Worm (Caenorhabditis elegans): ENCODE measurements around the gene C23H5.15.

C23H5.15 gene

DNA sequence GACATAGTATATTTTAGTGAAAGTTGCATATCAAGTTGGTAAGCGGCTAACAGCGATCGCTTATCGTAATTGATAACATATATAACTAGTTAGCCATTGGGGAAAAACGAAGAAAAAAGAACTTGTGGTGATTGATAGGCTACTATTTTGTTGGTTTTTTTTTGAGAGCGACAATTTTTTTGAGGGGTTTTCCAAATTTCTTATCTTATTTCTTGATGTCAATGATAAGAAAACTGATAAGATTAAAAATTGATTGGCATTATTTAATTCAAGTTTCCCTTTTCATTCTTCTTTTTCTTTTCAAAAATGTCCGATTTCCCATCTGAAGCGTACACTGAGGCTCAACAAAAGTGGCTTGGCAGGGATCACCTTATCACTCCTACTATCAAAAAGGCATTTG, 28.0 kb upstream of the C23H5.15 start, which contains the start of gene prmt-6:
Gene prmt-6, plus strand, starts transcription at position 252 of the 400 bp plus-strand sequence.
- peak; percentile 60 for TF ChIP-seq nhr-80 (tag; optimal IDR thresholded peaks at IDR 0.05)
- TF ChIP-seq ceh-91 (GFP tag; IDR thresholded peaks at IDR 0.05): no peak
- TF ChIP-seq lin-40 (tag; optimal IDR thresholded peaks at IDR 0.05): peak; percentile 23

DNA sequence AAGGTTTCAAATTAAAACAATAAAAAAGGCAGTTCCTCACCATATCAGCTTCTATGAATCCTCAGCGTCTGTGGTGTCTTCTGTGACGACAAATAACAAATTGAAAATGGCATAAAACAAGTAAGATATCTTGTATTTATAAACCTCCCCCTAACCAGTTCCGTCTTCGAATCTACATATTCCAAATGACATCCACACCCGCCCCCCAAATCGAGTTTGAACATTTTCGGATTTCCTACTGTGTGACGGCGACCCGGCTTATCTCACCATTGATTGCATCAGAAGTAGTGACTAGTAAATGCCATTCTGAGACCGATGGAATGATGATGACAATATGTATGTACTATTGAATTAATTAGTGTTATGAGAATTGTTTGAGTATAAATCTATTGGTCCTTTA, 26.1 kb upstream of the C23H5.15 start, which contains the start of gene grl-20:
Gene grl-20, minus strand, starts transcription at position 101 of the 400 bp plus-strand sequence.
- TF ChIP-seq tlf-1 (GFP tag; optimal IDR thresholded peaks at IDR 0.05): no peak
- TF ChIP-seq ceh-40 (GFP tag; IDR thresholded peaks at IDR 0.05): no peak
- TF ChIP-seq zim-3 (tag; optimal IDR thresholded peaks at IDR 0.05): no peak
- no peak for TF ChIP-seq snpc-3.4 (tag; optimal IDR thresholded peaks at IDR 0.05)

DNA sequence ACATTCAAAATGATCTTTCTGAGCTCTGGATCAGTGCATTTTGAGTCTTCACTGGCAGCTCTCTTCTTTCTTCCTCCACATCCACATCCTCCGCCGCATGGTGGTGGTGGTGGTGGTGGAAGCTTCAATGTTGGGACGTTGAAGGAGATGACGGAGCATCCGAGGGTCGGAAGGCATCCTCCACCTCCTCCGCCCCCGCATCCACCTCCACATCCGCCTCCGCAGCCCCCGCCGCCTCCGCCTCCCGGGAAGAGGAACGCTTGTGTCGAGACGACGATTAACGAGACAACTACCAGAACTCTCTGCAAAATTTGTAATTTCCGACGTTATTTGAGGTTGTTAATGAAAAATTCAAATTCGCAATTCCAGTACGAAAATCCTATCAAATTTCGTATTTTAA, 24.7 kb upstream of the C23H5.15 start:
- peak; percentile 87 for TF ChIP-seq zfh-2 (GFP tag; conservative IDR thresholded peaks at IDR 0.05)
- peak; percentile 88 for TF ChIP-seq egrh-3 (GFP tag; IDR thresholded peaks at IDR 0.05)
- no peak for TF ChIP-seq F49E8.2 (tag; optimal IDR thresholded peaks at IDR 0.05; ENCODE audit: insufficient read depth)

DNA sequence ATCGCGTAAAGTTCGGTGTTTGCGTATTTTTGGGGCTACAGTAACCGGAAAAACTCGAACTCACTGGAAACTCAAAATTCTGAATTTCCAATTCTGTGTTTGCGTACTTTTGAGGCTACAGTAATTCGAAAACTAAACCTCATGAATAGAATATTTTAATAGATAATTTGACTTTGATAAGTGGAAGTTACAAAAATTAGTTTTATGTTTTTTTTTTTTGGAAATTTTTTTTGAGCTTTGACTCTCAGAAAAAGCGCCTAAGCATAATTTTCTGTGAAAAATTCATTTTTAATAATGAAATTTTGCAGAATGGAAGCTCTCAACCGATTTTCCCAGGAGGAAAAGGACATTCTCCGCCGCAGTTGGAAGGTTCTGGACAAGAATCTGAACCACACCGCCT, 19.8 kb upstream of the C23H5.15 start, which contains the start of gene glb-7:
Gene glb-7, plus strand, starts transcription at position 301 of the 400 bp plus-strand sequence.
- TF ChIP-seq aptf-3 (GFP tag; IDR thresholded peaks at IDR 0.05): no peak

DNA sequence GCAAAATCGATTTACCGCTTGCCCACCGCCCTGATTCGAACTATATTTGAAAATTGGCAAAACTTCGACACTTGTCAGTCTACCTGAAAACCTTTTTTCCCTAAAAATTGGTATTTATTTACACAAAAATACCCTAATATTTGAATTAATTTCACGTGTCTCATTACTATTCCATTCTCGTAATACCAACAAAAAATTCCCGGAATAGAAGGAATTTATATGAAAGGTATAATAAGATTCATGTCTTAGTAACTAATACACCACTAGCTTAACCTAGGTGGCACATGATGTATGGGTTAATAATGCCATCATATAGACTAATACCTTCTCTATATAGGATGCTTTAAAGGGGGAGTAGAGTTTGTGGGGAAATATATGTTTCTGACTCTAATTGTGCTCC, 14.6 kb upstream of the C23H5.15 start:
- no peak for TF ChIP-seq let-607 (tag; optimal IDR thresholded peaks at IDR 0.05)

DNA sequence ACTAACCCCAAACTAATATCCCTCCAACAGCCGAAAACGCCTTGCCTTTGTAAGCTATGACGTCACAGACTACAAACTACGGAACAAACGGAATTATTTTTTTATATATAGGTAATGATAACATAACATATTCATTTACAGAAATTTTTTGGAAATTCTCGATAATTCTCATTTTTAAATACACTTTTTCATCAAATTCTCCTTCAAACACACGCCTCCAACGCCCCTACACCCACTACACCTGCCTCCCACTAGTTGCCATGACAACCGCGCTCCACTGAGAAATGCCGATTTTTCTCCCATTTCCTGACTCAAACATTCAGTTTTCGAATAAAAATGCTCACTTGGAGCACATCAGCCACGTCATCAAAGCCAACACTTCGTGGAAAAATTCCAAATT, 11.6 kb upstream of the C23H5.15 start, which contains the start of gene xbx-4:
Gene xbx-4, plus strand, starts transcription at position 301 of the 400 bp plus-strand sequence.
- TF ChIP-seq snpc-4 (GFP tag; optimal IDR thresholded peaks at IDR 0.05): no peak
- TF ChIP-seq snpc-4 (tag; optimal IDR thresholded peaks at IDR 0.05): no peak
- no peak for TF ChIP-seq F22D6.2 (tag; optimal IDR thresholded peaks at IDR 0.05)

DNA sequence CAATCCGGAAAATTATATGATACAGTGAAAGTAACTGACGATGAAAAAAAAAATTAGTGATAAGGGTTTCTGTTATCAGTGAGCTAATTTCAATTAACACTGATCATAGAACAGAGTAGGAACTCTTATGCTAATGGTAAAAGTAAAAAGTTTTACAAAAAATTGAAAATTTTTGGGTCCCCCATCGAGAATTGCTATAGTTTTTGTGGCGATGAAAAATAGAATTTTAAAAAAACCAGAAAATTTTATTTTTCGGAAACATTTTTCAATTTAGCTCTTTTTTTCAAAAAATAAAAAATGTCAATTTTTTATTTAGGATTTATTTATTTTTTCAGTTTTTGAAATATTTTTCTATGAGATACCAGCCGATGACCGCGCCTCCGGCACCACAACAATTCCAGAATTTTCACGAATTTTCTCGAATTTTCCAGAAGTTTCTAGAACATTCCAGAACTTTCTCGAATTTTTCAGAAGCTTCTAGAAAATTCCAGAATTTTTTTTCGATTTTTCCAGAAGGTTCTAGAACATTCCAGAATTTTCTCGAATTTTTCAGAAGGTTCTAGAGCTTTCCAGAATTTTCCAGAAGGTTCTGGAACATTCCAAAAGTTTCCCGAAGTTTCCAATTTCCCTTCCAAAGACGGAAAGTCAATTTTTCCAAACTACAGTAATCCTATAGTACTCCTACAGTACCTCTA, 10.8 kb upstream of the C23H5.15 start, which contains the start of gene C23H5.8:
Gene C23H5.8, minus strand, starts transcription at position 51 of the 695 bp plus-strand sequence.
- no peak for TF ChIP-seq lsy-27 (tag; optimal IDR thresholded peaks at IDR 0.05; ENCODE audit: borderline replicate concordance, insufficient read depth)
- no peak for TF ChIP-seq rpc-1 (optimal IDR thresholded peaks at IDR 0.05)
- no peak for TF ChIP-seq rpc-1 (tag; optimal IDR thresholded peaks at IDR 0.05)
- TF ChIP-seq K12H6.12 (tag; optimal IDR thresholded peaks at IDR 0.05): no peak
- TF ChIP-seq nfyb-1 (GFP tag; IDR thresholded peaks at IDR 0.05): 0 out of 2 replicates have a peak, but pooled peaks have one; percentile 11
- TF ChIP-seq lir-1 (GFP tag; conservative IDR thresholded peaks at IDR 0.05): no peak
- 0 out of 2 replicates have a peak, but pooled peaks have one; percentile 36 for TF ChIP-seq ceh-40 (GFP tag; IDR thresholded peaks at IDR 0.05)
- TF ChIP-seq hsf-1 (GFP tag; IDR thresholded peaks at IDR 0.05): peak; percentile 96

DNA sequence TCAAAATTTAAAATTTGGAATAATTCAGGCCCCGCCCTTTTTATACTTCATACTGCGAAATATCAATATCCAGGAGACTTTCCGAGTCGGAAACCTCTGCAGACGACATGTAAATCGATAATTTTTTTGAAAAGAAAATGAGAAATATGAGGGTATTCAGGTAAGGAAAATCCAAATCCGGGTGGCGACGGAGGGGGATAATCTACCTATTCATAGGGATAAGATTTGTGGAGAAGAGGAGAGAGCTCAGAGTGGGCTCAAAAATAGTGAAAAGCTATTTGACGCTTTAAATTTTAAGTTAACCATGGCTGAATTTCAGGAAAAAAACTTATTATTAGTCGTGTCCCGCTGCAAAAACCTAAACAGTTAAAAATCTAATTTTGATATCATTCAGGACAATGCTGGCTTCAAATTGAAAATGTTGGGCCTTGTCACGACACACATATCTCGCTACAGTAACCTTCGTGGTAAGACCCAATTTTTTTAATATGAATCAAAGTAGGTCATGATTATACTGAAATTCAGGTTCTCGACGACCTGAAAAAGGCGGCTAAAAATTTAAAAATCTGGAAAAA, 8.7 kb upstream of the C23H5.15 start, which contains the start of gene che-6:
Gene che-6, minus strand, starts transcription at position 109 of the 575 bp plus-strand sequence.
- TF ChIP-seq T07F8.4 (tag; optimal IDR thresholded peaks at IDR 0.05) (no peak), unc-130 (GFP tag; optimal IDR thresholded peaks at IDR 0.05) (no peak), hsf-1 (GFP tag; IDR thresholded peaks at IDR 0.05) (no peak), madf-10 (tag; optimal IDR thresholded peaks at IDR 0.05) (peak; percentile 52), F57C9.4 (tag; optimal IDR thresholded peaks at IDR 0.05) (peak; percentile 13), unc-62 (GFP tag; optimal IDR thresholded peaks at IDR 0.05) (no peak), F49E8.2 (tag; optimal IDR thresholded peaks at IDR 0.05; ENCODE audit: insufficient read depth) (no peak), Y53G8AR.9 (GFP tag; conservative IDR thresholded peaks at IDR 0.05) (peak; percentile 61; the same call in 1 of the 2 replicates), tbp1 (GFP tag; optimal IDR thresholded peaks at IDR 0.05) (peak; percentile 29), nhr-90 (tag; optimal IDR thresholded peaks at IDR 0.05) (peak; percentile 62), repo-1 (tag; optimal IDR thresholded peaks at IDR 0.05) (peak; percentile 20), lin-54 (GFP tag; optimal IDR thresholded peaks at IDR 0.05) (peak; percentile 16), D2030.7 (GFP tag; IDR thresholded peaks at IDR 0.05) (no peak), zfh-2 (GFP tag; conservative IDR thresholded peaks at IDR 0.05) (no peak), Y95B8A.8 (GFP tag; IDR thresholded peaks at IDR 0.05) (peak; percentile 10; the same call in 1 of the 2 replicates)

All from whole organism, young adult.